Fruit fly (Drosophila melanogaster) whole organism, embryonic: ENCODE measurements around the gene Pp1-13C.

Source experiments
- Abd-B ChIP-seq: fragments of 200-800 bp; sonication (Bioruptor generic); optimal IDR thresholded peaks from 2 replicates; lab custom pipeline; 2018; ENCODE audit warnings: missing biosample characterization, mild to moderate bottlenecking, missing genetic modification characterization, moderate library complexity
- B-H2 ChIP-seq: fragments of 200-800 bp; sonication (Bioruptor generic); optimal IDR thresholded peaks from 2 replicates; lab custom pipeline; 2018; ENCODE audit warnings: missing biosample characterization, mild to moderate bottlenecking, missing genetic modification characterization
- Bdp1 ChIP-seq: fragments of 200-800 bp; sonication (Bioruptor generic); optimal IDR thresholded peaks from 3 replicates; lab custom pipeline; 2016; ENCODE audit warnings: missing biosample characterization, missing genetic modification characterization
- CG10366 ChIP-seq: fragments of 200-800 bp; sonication (Bioruptor generic); IDR thresholded peaks from 2 replicates; pipeline ENCODE4 v1.3.6; 2022; ENCODE audit warnings: missing biosample characterization, missing genetic modification characterization
- CG10979 ChIP-seq: fragments of 200-800 bp; sonication (Bioruptor generic); optimal IDR thresholded peaks from 2 replicates; lab custom pipeline; 2018; ENCODE audit warnings: missing biosample characterization, mild to moderate bottlenecking, missing genetic modification characterization, moderate library complexity
- CG11247 ChIP-seq: fragments of 200-800 bp; sonication (Bioruptor generic); IDR thresholded peaks from 2 replicates; pipeline ENCODE4 v1.3.6; 2022; ENCODE audit warnings: missing biosample characterization, missing genetic modification characterization
- CG12104 ChIP-seq: fragments of 200-800 bp; sonication (Bioruptor generic); optimal IDR thresholded peaks from 3 replicates; lab custom pipeline; 2016; ENCODE audit warnings: missing biosample characterization, missing genetic modification characterization
- CG12659 ChIP-seq: fragments of 200-800 bp; sonication (Bioruptor generic); optimal IDR thresholded peaks from 3 replicates; lab custom pipeline; 2017; ENCODE audit warnings: mild to moderate bottlenecking, missing biosample characterization, missing genetic modification reagents, missing genetic modification characterization
- CG14965 ChIP-seq: fragments of 200-800 bp; sonication (Bioruptor generic); optimal IDR thresholded peaks from 2 replicates; lab custom pipeline; 2016; ENCODE audit warnings: missing biosample characterization, missing genetic modification characterization, borderline replicate concordance
- CG15269 ChIP-seq: fragments of 200-800 bp; sonication (Bioruptor generic); optimal IDR thresholded peaks from 2 replicates; lab custom pipeline; 2018; ENCODE audit warnings: missing biosample characterization, mild to moderate bottlenecking, missing genetic modification characterization, moderate library complexity
- CG18262 ChIP-seq: fragments of 200-800 bp; optimal IDR thresholded peaks from 3 replicates; lab custom pipeline; 2019; ENCODE audit warnings: missing biosample characterization, mild to moderate bottlenecking, missing genetic modification characterization, moderate library complexity
- CG2678 ChIP-seq: fragments of 200-800 bp; sonication (Bioruptor generic); optimal IDR thresholded peaks from 3 replicates; lab custom pipeline; 2019; ENCODE audit warnings: missing biosample characterization, mild to moderate bottlenecking, missing genetic modification characterization, moderate library complexity
- CG30431 ChIP-seq: fragments of 200-800 bp; sonication (Bioruptor generic); optimal IDR thresholded peaks from 2 replicates; lab custom pipeline; 2017; ENCODE audit warnings: missing biosample characterization, missing genetic modification characterization
- CG32772 ChIP-seq: fragments of 200-800 bp; sonication (Bioruptor generic); IDR thresholded peaks from 2 replicates; pipeline ENCODE4 v1.3.6; 2022; ENCODE audit warnings: missing biosample characterization, missing genetic modification characterization
- CG3281 ChIP-seq: fragments of 200-800 bp; sonication (Bioruptor generic); optimal IDR thresholded peaks from 3 replicates; lab custom pipeline; 2017; ENCODE audit warnings: missing biosample characterization, mild to moderate bottlenecking, missing genetic modification characterization
- CG33557 ChIP-seq: fragments of 200-800 bp; sonication (Bioruptor generic); optimal IDR thresholded peaks from 2 replicates; lab custom pipeline; 2019; ENCODE audit warnings: missing biosample characterization, mild to moderate bottlenecking, missing genetic modification characterization, moderate library complexity
- CG4360 ChIP-seq: fragments of 200-800 bp; sonication (Bioruptor generic); IDR thresholded peaks from 2 replicates; pipeline ENCODE4 v1.3.6; 2022; ENCODE audit warnings: missing biosample characterization, missing genetic modification characterization
- CG4617 ChIP-seq: fragments of 200-800 bp; sonication (Bioruptor generic); optimal IDR thresholded peaks from 3 replicates; lab custom pipeline; 2016; ENCODE audit warnings: missing biosample characterization, missing genetic modification characterization, borderline replicate concordance
- CG5245 ChIP-seq: fragments of 200-800 bp; sonication (Bioruptor generic); optimal IDR thresholded peaks from 3 replicates; lab custom pipeline; 2016; ENCODE audit warnings: missing biosample characterization, missing genetic modification characterization
- CG6813 ChIP-seq: fragments of 200-800 bp; sonication (Bioruptor generic); optimal IDR thresholded peaks from 2 replicates; lab custom pipeline; 2017; ENCODE audit warnings: missing biosample characterization, missing genetic modification characterization, mild to moderate bottlenecking, moderate library complexity, missing genetic modification reagents
- CG8388 ChIP-seq: fragments of 200-800 bp; sonication (Bioruptor generic); optimal IDR thresholded peaks from 2 replicates; lab custom pipeline; 2019; ENCODE audit warnings: missing biosample characterization, mild to moderate bottlenecking, missing genetic modification characterization, moderate library complexity
- CG8944 ChIP-seq: fragments of 200-800 bp; sonication (Bioruptor generic); optimal IDR thresholded peaks from 3 replicates; lab custom pipeline; 2016; ENCODE audit warnings: missing biosample characterization, missing genetic modification characterization
- Dip3 ChIP-seq: fragments of 200-800 bp; sonication (Bioruptor generic); optimal IDR thresholded peaks from 3 replicates; lab custom pipeline; 2016; ENCODE audit warnings: missing biosample characterization, missing genetic modification characterization
- Eip74EF ChIP-seq, 2 experiments: fragments of 200-800 bp in 1 of 2; fragments of >200 bp in 1 of 2; sonication (Bioruptor generic) in 1 of 2; optimal IDR thresholded peaks; 2 replicates each; lab custom pipeline; 2017 to 2019; ENCODE audit warnings: missing biosample characterization in 2 of 2, missing genetic modification characterization in 2 of 2, mild to moderate bottlenecking in 1 of 2, moderate library complexity in 1 of 2
- Ets65A ChIP-seq: fragments of 200-800 bp; sonication (Bioruptor generic); peaks from one replicate; lab custom pipeline; 2016; ENCODE audit warnings: missing biosample characterization, missing genetic modification characterization
- Ets97D ChIP-seq: fragments of 200-800 bp; sonication (Bioruptor generic); optimal IDR thresholded peaks from 3 replicates; lab custom pipeline; 2016; ENCODE audit warnings: missing biosample characterization, missing genetic modification characterization
- HLHmδ ChIP-seq: fragments of 200-800 bp; sonication (Bioruptor generic); optimal IDR thresholded peaks from 2 replicates; lab custom pipeline; 2018; ENCODE audit warnings: missing biosample characterization, mild to moderate bottlenecking, missing genetic modification characterization, moderate library complexity
- Hsf ChIP-seq: fragments of 200-800 bp; sonication (Bioruptor generic); optimal IDR thresholded peaks from 3 replicates; lab custom pipeline; 2016; ENCODE audit warnings: missing biosample characterization, missing genetic modification characterization
- MBD-R2 ChIP-seq: fragments of 200-800 bp; sonication (Bioruptor generic); IDR thresholded peaks from 2 replicates; pipeline ENCODE4 v1.3.6; 2022; ENCODE audit warnings: missing biosample characterization, missing genetic modification characterization
- Optix ChIP-seq: fragments of 200-800 bp; sonication (Bioruptor generic); IDR thresholded peaks from 3 replicates; pipeline ENCODE4 v1.3.6; 2022; ENCODE audit warnings: missing biosample characterization, missing genetic modification characterization
- Sox102F ChIP-seq: fragments of 200-800 bp; sonication (Bioruptor generic); optimal IDR thresholded peaks from 2 replicates; lab custom pipeline; 2018; ENCODE audit warnings: missing biosample characterization, mild to moderate bottlenecking, missing genetic modification characterization, moderate library complexity
- Ssrp ChIP-seq: fragments of 200-800 bp; sonication (Bioruptor generic); optimal IDR thresholded peaks from 2 replicates; lab custom pipeline; 2018; ENCODE audit warnings: missing biosample characterization, mild to moderate bottlenecking, missing genetic modification characterization, moderate library complexity
- Xbp1 ChIP-seq: fragments of 200-800 bp; sonication (Bioruptor generic); optimal IDR thresholded peaks from 3 replicates; lab custom pipeline; 2016; ENCODE audit warnings: missing biosample characterization, mild to moderate bottlenecking, missing genetic modification characterization
- YL-1 ChIP-seq: fragments of 200-800 bp; sonication (Bioruptor generic); optimal IDR thresholded peaks from 3 replicates; lab custom pipeline; 2017; ENCODE audit warnings: missing biosample characterization, mild to moderate bottlenecking, missing genetic modification characterization
- ac ChIP-seq: fragments of 200-800 bp; sonication (Bioruptor generic); optimal IDR thresholded peaks from 3 replicates; lab custom pipeline; 2017; ENCODE audit warnings: missing biosample characterization, mild to moderate bottlenecking, missing genetic modification characterization
- ato ChIP-seq: fragments of 200-800 bp; sonication (Bioruptor generic); IDR thresholded peaks from 2 replicates; pipeline ENCODE4 v1.3.6; 2022; ENCODE audit warnings: missing biosample characterization, missing genetic modification characterization; ENCODE audit not compliant: partially characterized antibody
- bbx ChIP-seq: fragments of 200-800 bp; sonication (Bioruptor generic); IDR thresholded peaks from 2 replicates; pipeline ENCODE4 v1.3.6; 2022; ENCODE audit warnings: missing biosample characterization, missing genetic modification characterization; ENCODE audit not compliant: partially characterized antibody
- dan ChIP-seq: fragments of 200-800 bp; sonication (Bioruptor generic); IDR thresholded peaks from 2 replicates; pipeline ENCODE4 v1.3.6; 2022; ENCODE audit warnings: missing biosample characterization, missing genetic modification characterization
- danr ChIP-seq: fragments of 200-800 bp; sonication (Bioruptor generic); IDR thresholded peaks from 2 replicates; pipeline ENCODE4 v1.3.6; 2022; ENCODE audit warnings: missing biosample characterization, missing genetic modification characterization
- fd102C ChIP-seq: fragments of 200-800 bp; sonication (Bioruptor generic); optimal IDR thresholded peaks from 2 replicates; lab custom pipeline; 2018; ENCODE audit warnings: missing biosample characterization, mild to moderate bottlenecking, missing genetic modification characterization, moderate library complexity
- gcm ChIP-seq: fragments of 200-800 bp; sonication (Bioruptor generic); optimal IDR thresholded peaks from 2 replicates; lab custom pipeline; 2019; ENCODE audit warnings: missing biosample characterization, mild to moderate bottlenecking, missing genetic modification characterization, moderate library complexity
- jigr1 ChIP-seq: fragments of 200-800 bp; sonication (Bioruptor generic); IDR thresholded peaks from 3 replicates; pipeline ENCODE4 v1.3.6; 2022; ENCODE audit warnings: missing biosample characterization, missing genetic modification characterization
- p53 ChIP-seq: fragments of 200-800 bp; sonication (Bioruptor generic); optimal IDR thresholded peaks from 2 replicates; lab custom pipeline; 2016; ENCODE audit warnings: missing biosample characterization, missing genetic modification characterization
- so ChIP-seq: fragments of 200-800 bp; sonication (Bioruptor generic); IDR thresholded peaks from 3 replicates; pipeline ENCODE4 v1.3.6; 2022; ENCODE audit warnings: missing biosample characterization, missing genetic modification characterization
- stc ChIP-seq: fragments of 200-800 bp; sonication (Bioruptor generic); IDR thresholded peaks from 2 replicates; pipeline ENCODE4 v1.3.6; 2022; ENCODE audit warnings: missing biosample characterization, missing genetic modification characterization
- tio ChIP-seq: fragments of 200-800 bp; sonication (Bioruptor generic); optimal IDR thresholded peaks from 2 replicates; lab custom pipeline; 2017; ENCODE audit warnings: missing biosample characterization, missing genetic modification characterization, inconsistent platforms
- tna ChIP-seq: fragments of 200-800 bp; sonication (Bioruptor generic); IDR thresholded peaks from 2 replicates; pipeline ENCODE4 v1.3.6; 2022; ENCODE audit warnings: missing biosample characterization, missing genetic modification characterization; ENCODE audit not compliant: partially characterized antibody
- trh ChIP-seq: fragments of 200-800 bp; sonication (Bioruptor generic); optimal IDR thresholded peaks from 2 replicates; lab custom pipeline; 2016; ENCODE audit warnings: missing biosample characterization, missing genetic modification characterization
- tx ChIP-seq: fragments of 200-800 bp; sonication (Bioruptor generic); optimal IDR thresholded peaks from 2 replicates; lab custom pipeline; 2016; ENCODE audit warnings: missing biosample characterization, missing genetic modification characterization
- zen2 ChIP-seq: fragments of 200-800 bp; sonication (Bioruptor generic); IDR thresholded peaks from 3 replicates; pipeline ENCODE4 v1.3.6; 2022; ENCODE audit warnings: missing biosample characterization, missing genetic modification characterization; ENCODE audit not compliant: partially characterized antibody
- zfh1 ChIP-seq: fragments of 200-800 bp; sonication (Bioruptor generic); IDR thresholded peaks from 3 replicates; pipeline ENCODE4 v1.3.6; 2022; ENCODE audit warnings: missing biosample characterization, missing genetic modification characterization

The Pp1-13C gene

dm6 chrX:15319290-15319689 lies 41.6 kb downstream of the Pp1-13C start, which contains the start of gene Top1 (continued):
- TF ChIP-seq stc (GFP tag; lab: Robert Waterston, UW) (no peak), zfh1 (GFP tag; lab: Robert Waterston, UW) (0 out of 3 replicates have a peak, but pooled peaks have one; percentile 24), p53 (GFP tag; lab: Kevin White, UChicago) (no peak), Dip3 (GFP tag; lab: Kevin White, UChicago) (peak; percentile 6), CG10979 (no peak), Ets65A (GFP tag; lab: Kevin White, UChicago) (peak; percentile 94), CG14965 (GFP tag; lab: Kevin White, UChicago) (no peak), Eip74EF (GFP tag; optimal IDR thresholded peaks at IDR 0.05; lab: Kevin White, UChicago) (no peak), CG8388 (no peak), YL-1 (GFP tag; lab: Kevin White, UChicago) (peak; percentile 51), Optix (no peak), zen2 (peak; percentile 96), MBD-R2 (GFP tag; lab: Robert Waterston, UW) (peak; percentile 71), HLHmδ (GFP tag; lab: Kevin White, UChicago) (peak; percentile 55), CG30431 (GFP tag; lab: Kevin White, UChicago) (no peak), danr (GFP tag; lab: Robert Waterston, UW) (no peak), trh (no peak), bbx (GFP tag; lab: Robert Waterston, UW) (peak; percentile 98), CG12659 (GFP tag; lab: Kevin White, UChicago) (peak; percentile 52), gcm (GFP tag; lab: Kevin White, UChicago) (no peak), tx (GFP tag; lab: Kevin White, UChicago) (no peak), jigr1 (no peak), CG32772 (GFP tag; lab: Robert Waterston, UW) (no peak), CG5245 (GFP tag; lab: Kevin White, UChicago) (peak; percentile 22), CG2678 (tag; lab: Kevin White, UChicago) (no peak), ac (GFP tag; lab: Kevin White, UChicago) (no peak), dan (GFP tag; lab: Robert Waterston, UW) (no peak), CG33557 (no peak), Bdp1 (GFP tag; lab: Kevin White, UChicago) (no peak), Hsf (GFP tag; lab: Kevin White, UChicago) (peak; percentile 19), CG4360 (GFP tag; lab: Robert Waterston, UW) (no peak), tio (GFP tag; lab: Kevin White, UChicago) (no peak), CG10366 (no peak), CG11247 (GFP tag; lab: Robert Waterston, UW) (peak; percentile 33; the same call in 1 of the 2 replicates), CG4617 (peak; percentile 27), tna (GFP tag; lab: Robert Waterston, UW) (peak; percentile 95), Abd-B (GFP tag; lab: Kevin White, UChicago) (no peak), CG8944 (GFP tag; lab: Kevin White, UChicago) (no peak), B-H2 (peak; percentile 40), CG12104 (GFP tag; lab: Kevin White, UChicago) (peak; percentile 18), CG3281 (no peak), so (GFP tag; lab: Robert Waterston, UW) (no peak), CG15269 (tag; lab: Kevin White, UChicago) (no peak), CG6813 (GFP tag; lab: Kevin White, UChicago) (no peak), Sox102F (GFP tag; lab: Kevin White, UChicago) (no peak), Ets97D (GFP tag; lab: Kevin White, UChicago) (peak; percentile 84), CG18262 (tag; lab: Kevin White, UChicago) (no peak), fd102C (no peak), Ssrp (tag; lab: Kevin White, UChicago) (no peak), Xbp1 (GFP tag; lab: Kevin White, UChicago) (peak; percentile 19), ato (GFP tag; lab: Robert Waterston, UW) (peak; percentile 97)
